Worm (Caenorhabditis elegans) whole organism, early embryonic: ENCODE data around the gene C30G7.5.

Experiments
- aly-1 ChIP-seq: sonication (generic microtip); optimal IDR thresholded peaks from 2 replicates; lab custom pipeline; 2016; ENCODE audit warnings: missing genetic modification characterization, missing compliant biosample characterization
- ama-1 ChIP-seq: fragments of 150-350 bp; optimal IDR thresholded peaks from 2 replicates; lab custom pipeline; 2014
- ceh-13 ChIP-seq: fragments of 200-800 bp; sonication (Bioruptor generic); optimal IDR thresholded peaks from 2 replicates; lab custom pipeline; 2018; ENCODE audit warnings: mild to moderate bottlenecking, missing genetic modification characterization, missing compliant biosample characterization
- flt-1 ChIP-seq: fragments of 200-800 bp; sonication (Bioruptor generic); IDR thresholded peaks from 2 replicates; pipeline ENCODE4 v1.3.6; 2022; ENCODE audit warnings: missing genetic modification characterization, missing compliant biosample characterization
- hmg-4 ChIP-seq: fragments of 200-800 bp; sonication (Bioruptor generic); optimal IDR thresholded peaks from 2 replicates; lab custom pipeline; 2018; ENCODE audit warnings: mild to moderate bottlenecking, missing genetic modification characterization, missing compliant biosample characterization
- hnd-1 ChIP-seq: sonication (generic microtip); optimal IDR thresholded peaks from 2 replicates; lab custom pipeline; 2016; ENCODE audit warnings: missing genetic modification characterization, missing compliant biosample characterization
- scrt-1 ChIP-seq: fragments of 200-800 bp; sonication (Bioruptor generic); IDR thresholded peaks from 2 replicates; pipeline ENCODE4 v1.3.6; 2022; ENCODE audit warnings: missing genetic modification characterization, missing compliant biosample characterization
- tbx-37 ChIP-seq: fragments of 200-800 bp; sonication (Bioruptor generic); conservative IDR thresholded peaks from 2 replicates; pipeline ENCODE4 v1.3.6; 2022; ENCODE audit warnings: missing genetic modification reagents, missing genetic modification characterization, missing compliant biosample characterization

DNA sequence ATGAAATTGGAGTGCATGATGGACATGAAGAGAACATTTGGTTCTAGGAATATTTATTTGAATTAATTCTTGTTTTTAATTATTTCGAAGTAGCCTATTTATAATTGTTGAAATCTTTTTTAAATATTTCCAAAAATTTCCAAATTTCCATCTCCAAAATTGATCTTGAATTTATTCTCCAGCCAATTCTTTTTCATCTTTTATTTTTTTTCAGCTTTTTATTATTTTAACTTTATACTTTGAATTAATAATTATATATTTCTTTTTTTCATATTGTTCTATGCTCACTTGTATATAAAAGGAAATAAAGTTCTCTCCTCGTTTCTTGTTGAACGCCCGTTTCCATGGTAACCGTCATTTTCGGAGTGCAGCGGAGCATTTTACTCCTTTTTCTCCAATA lies 25.4 kb upstream of the C30G7.5 start, which contains the start of gene xbx-1:
- no peak for TF ChIP-seq ama-1 (lab: Kevin White, UChicago)
- TF ChIP-seq scrt-1 (GFP tag; lab: Robert Waterston, UW): no peak
- no peak for TF ChIP-seq ceh-13 (GFP tag; lab: Kevin White, UChicago)
- TF ChIP-seq hmg-4 (GFP tag; lab: Kevin White, UChicago): no peak
- no peak for TF ChIP-seq tbx-37
- TF ChIP-seq flt-1: no peak
- TF ChIP-seq aly-1: no peak
- no peak for TF ChIP-seq hnd-1 (tag; lab: Kevin White, UChicago)
